Fruit fly (Drosophila melanogaster): ENCODE results near the gene Vml.

Vml gene

DNA sequence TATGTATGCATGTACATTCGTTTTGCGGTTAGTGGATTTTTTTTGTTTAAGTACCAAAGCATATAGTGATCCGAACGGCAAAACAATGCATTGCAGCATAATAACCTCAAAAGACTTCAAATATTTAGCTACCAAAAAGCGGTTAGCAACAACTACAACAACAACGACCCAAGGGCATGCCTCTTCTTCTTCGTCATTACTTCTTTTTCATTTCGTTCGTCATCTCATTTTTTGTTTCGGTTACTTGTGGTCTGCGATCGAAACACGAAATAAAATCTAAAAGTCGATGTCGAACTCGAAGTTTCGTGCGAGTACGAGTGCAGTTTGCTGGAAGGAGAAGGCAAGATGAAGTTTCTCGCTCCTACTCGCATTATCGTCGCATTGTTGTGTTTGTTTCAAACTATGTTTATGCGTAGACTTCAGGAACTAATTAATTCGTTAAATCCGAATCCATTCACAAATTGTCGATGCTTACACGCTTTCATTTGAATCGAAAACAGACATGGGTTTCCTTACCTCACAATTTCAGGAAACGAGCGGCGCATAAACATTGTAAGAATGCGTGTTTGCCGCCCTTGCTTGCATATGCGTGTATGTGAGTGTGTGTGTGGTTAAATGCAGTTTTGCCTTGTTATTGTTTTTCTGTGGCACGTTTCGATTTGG is 23.2 kb downstream of the Vml start (continued):
- TF ChIP-seq pfk (GFP tag; optimal IDR thresholded peaks at IDR 0.05), result no peak
- TF ChIP-seq danr (GFP tag; IDR thresholded peaks at IDR 0.05), result 0 out of 2 replicates have a peak, but pooled peaks have one; percentile 23
- peak; percentile 3 for TF ChIP-seq CG8281 (tag; optimal IDR thresholded peaks at IDR 0.05)
- TF ChIP-seq CG12391 (tag; optimal IDR thresholded peaks at IDR 0.05), result peak; percentile 91
- TF ChIP-seq CG15073 (GFP tag; optimal IDR thresholded peaks at IDR 0.05), result peak; percentile 42
- peak; percentile 76 for TF ChIP-seq CG15269 (tag; optimal IDR thresholded peaks at IDR 0.05)
- no peak; the same call in 1 of the 2 replicates for TF ChIP-seq Ravus (GFP tag; IDR thresholded peaks at IDR 0.05)
- TF ChIP-seq Trl (optimal IDR thresholded peaks at IDR 0.05), result no peak
- TF ChIP-seq Trl (GFP tag; optimal IDR thresholded peaks at IDR 0.05), result peak; percentile 85
- peak; percentile 2 for TF ChIP-seq CG15011 (GFP tag; optimal IDR thresholded peaks at IDR 0.05)
- TF ChIP-seq Dbx (GFP tag; IDR thresholded peaks at IDR 0.05), result no peak
- TF ChIP-seq CG17612 (GFP tag; IDR thresholded peaks at IDR 0.05), result 0 out of 2 replicates have a peak, but pooled peaks have one; percentile 34
- no peak for TF ChIP-seq klu (GFP tag; IDR thresholded peaks at IDR 0.05)
- peak; percentile 87 for TF ChIP-seq CG12219 (GFP tag; optimal IDR thresholded peaks at IDR 0.05)
- TF ChIP-seq CG13775 (GFP tag; optimal IDR thresholded peaks at IDR 0.05), result peak; percentile 70
- peak; percentile 64 for TF ChIP-seq Abd-B (GFP tag; optimal IDR thresholded peaks at IDR 0.05)
- TF ChIP-seq gt (GFP tag; IDR thresholded peaks at IDR 0.05), result peak; percentile 74
- peak; percentile 74 for TF ChIP-seq CG2678 (tag; optimal IDR thresholded peaks at IDR 0.05)
- TF ChIP-seq E2f2 (GFP tag; IDR thresholded peaks at IDR 0.05), result peak; percentile 65
- peak; percentile 75 for TF ChIP-seq corto (GFP tag; optimal IDR thresholded peaks at IDR 0.05)
- TF ChIP-seq CG5180 (GFP tag; optimal IDR thresholded peaks at IDR 0.05), result peak; percentile 59
- TF ChIP-seq CG10654 (GFP tag; optimal IDR thresholded peaks at IDR 0.05), result peak; percentile 74
- peak; percentile 89 for TF ChIP-seq CG31441 (GFP tag; IDR thresholded peaks at IDR 0.05)
- TF ChIP-seq CG8924 (tag; optimal IDR thresholded peaks at IDR 0.05), result peak; percentile 93
- TF ChIP-seq CG11695 (GFP tag; IDR thresholded peaks at IDR 0.05), result peak; percentile 82
- peak; percentile 16 for TF ChIP-seq CG6654 (GFP tag; optimal IDR thresholded peaks at IDR 0.05)
- peak; percentile 83 for TF ChIP-seq CG1602 (GFP tag; optimal IDR thresholded peaks at IDR 0.05)
- peak; percentile 16 for TF ChIP-seq CG18011 (GFP tag; optimal IDR thresholded peaks at IDR 0.05)
- TF ChIP-seq Pdp1 (GFP tag; optimal IDR thresholded peaks at IDR 0.05), result peak; percentile 76 to 79
- TF ChIP-seq CG2712 (tag; optimal IDR thresholded peaks at IDR 0.05), result peak; percentile 94
- TF ChIP-seq Dref (GFP tag; IDR thresholded peaks at IDR 0.05), result no peak
- peak; percentile 76 for TF ChIP-seq CoRest (tag; optimal IDR thresholded peaks at IDR 0.05)
- peak; percentile 27 for TF ChIP-seq Hmr (GFP tag; optimal IDR thresholded peaks at IDR 0.05)
- TF ChIP-seq H2.0 (GFP tag; IDR thresholded peaks at IDR 0.05), result peak; percentile 85
- TF ChIP-seq seq (GFP tag; IDR thresholded peaks at IDR 0.05), result peak; percentile 76
- peak in 1 of 3 experiments; percentile 91 for TF ChIP-seq Stat92E (GFP tag; optimal IDR thresholded peaks at IDR 0.05)
- TF ChIP-seq Bdp1 (GFP tag; optimal IDR thresholded peaks at IDR 0.05), result peak; percentile 69
- TF ChIP-seq Med (GFP tag), result peak; percentile 97
- TF ChIP-seq Ptx1 (GFP tag; IDR thresholded peaks at IDR 0.05), result peak; percentile 77
- peak; percentile 28 for TF ChIP-seq CG2116 (GFP tag; optimal IDR thresholded peaks at IDR 0.05)
- no peak for TF ChIP-seq HLH4C (GFP tag; IDR thresholded peaks at IDR 0.05; ENCODE audit: partially characterized antibody)
- peak; percentile 40 for TF ChIP-seq Jarid2 (GFP tag; optimal IDR thresholded peaks at IDR 0.05)
- peak; percentile 77 for TF ChIP-seq CG5953 (GFP tag; IDR thresholded peaks at IDR 0.05)
- TF ChIP-seq Dek (tag; optimal IDR thresholded peaks at IDR 0.05), result peak; percentile 43
- peak; percentile 65 for TF ChIP-seq repo (GFP tag; optimal IDR thresholded peaks at IDR 0.05)
- no peak for TF ChIP-seq vnd (GFP tag; IDR thresholded peaks at IDR 0.05; ENCODE audit: partially characterized antibody)
- TF ChIP-seq dmrt99B (tag; optimal IDR thresholded peaks at IDR 0.05), result peak; percentile 87
- TF ChIP-seq ac (GFP tag; optimal IDR thresholded peaks at IDR 0.05), result peak; percentile 67
- peak; percentile 1 for TF ChIP-seq CG15514 (GFP tag; optimal IDR thresholded peaks at IDR 0.05)

Measured in whole organism, embryonic.